Worm (Caenorhabditis elegans) whole organism, L4 larva: ENCODE results near the gene C49H3.16.

ENCODE experiments used
- R02D3.7 ChIP-seq: fragments of 150-350 bp; sonication (generic microtip); optimal IDR thresholded peaks from 3 replicates; lab custom pipeline; 2014; ENCODE audit warnings: missing biosample characterization, missing genetic modification characterization
- Y105C5A.15 ChIP-seq: fragments of 200-800 bp; sonication (Bioruptor generic); IDR thresholded peaks from 2 replicates; pipeline ENCODE4 v1.3.6; 2022; ENCODE audit warnings: missing genetic modification characterization, missing compliant biosample characterization
- aly-2 ChIP-seq: sonication (generic microtip); optimal IDR thresholded peaks from 2 replicates; lab custom pipeline; 2018; ENCODE audit warnings: missing biosample characterization, missing genetic modification characterization
- daf-12 ChIP-seq: fragments of 150-350 bp; optimal IDR thresholded peaks from 2 replicates; lab custom pipeline; 2014; ENCODE audit warnings: missing biosample characterization, missing genetic modification reagents, missing genetic modification characterization
- fkh-10 ChIP-seq: fragments of 150-350 bp; optimal IDR thresholded peaks from 2 replicates; lab custom pipeline; 2014; ENCODE audit warnings: missing biosample characterization, missing genetic modification reagents, missing genetic modification characterization
- mdl-1 ChIP-seq, 2 experiments: fragments of 150-350 bp in 1 of 2; sonication (generic microtip) in 1 of 2; optimal IDR thresholded peaks; 2 replicates each; lab custom pipeline; 2014 to 2017; ENCODE audit warnings: missing biosample characterization in 2 of 2, missing genetic modification characterization in 2 of 2
- nhr-76 ChIP-seq: fragments of 150-350 bp; optimal IDR thresholded peaks from 2 replicates; lab custom pipeline; 2014; ENCODE audit warnings: missing biosample characterization, missing genetic modification characterization
- nhr-77 ChIP-seq: fragments of 150-350 bp; optimal IDR thresholded peaks from 2 replicates; lab custom pipeline; 2014; ENCODE audit warnings: missing biosample characterization, missing genetic modification characterization
- pha-4 ChIP-seq, 2 experiments: fragments of 150-350 bp in 1 of 2; fragments of 200-800 bp in 1 of 2; sonication (Bioruptor generic) in 1 of 2; IDR thresholded peaks in 1 of 2; optimal IDR thresholded peaks in 1 of 2; 2 replicates each; pipeline versions ENCODE4 v1.3.6 to Lab custom; 2014 to 2022; ENCODE audit warnings: missing genetic modification characterization in 2 of 2, missing genetic modification reagents in 2 of 2, missing biosample characterization in 1 of 2, missing compliant biosample characterization in 1 of 2
- ztf-7 ChIP-seq: fragments of 150-350 bp; optimal IDR thresholded peaks from 2 replicates; lab custom pipeline; 2014; ENCODE audit warnings: missing biosample characterization, missing genetic modification characterization

- TF ChIP-seq nhr-76 (tag; lab: Kevin White, UChicago) (no peak), R02D3.7 (no peak), pha-4 (GFP tag; IDR thresholded peaks at IDR 0.05; lab: Robert Waterston, UW) (no peak), pha-4 (tag; optimal IDR thresholded peaks at IDR 0.05; lab: Kevin White, UChicago) (no peak), nhr-77 (no peak), ztf-7 (tag; lab: Kevin White, UChicago) (no peak), fkh-10 (GFP tag; lab: Kevin White, UChicago) (no peak), aly-2 (no peak), daf-12 (tag; lab: Kevin White, UChicago) (no peak), Y105C5A.15 (GFP tag; lab: Robert Waterston, UW) (no peak), mdl-1 (tag; optimal IDR thresholded peaks at IDR 0.05; lab: Kevin White, UChicago) (no peak)
Measured at ce11 chrIV:7898489-7898888, 21.7 kb upstream of the C49H3.16 start.
